Worm (Caenorhabditis elegans): ENCODE data around the gene ent-1.

The ent-1 gene

DNA sequence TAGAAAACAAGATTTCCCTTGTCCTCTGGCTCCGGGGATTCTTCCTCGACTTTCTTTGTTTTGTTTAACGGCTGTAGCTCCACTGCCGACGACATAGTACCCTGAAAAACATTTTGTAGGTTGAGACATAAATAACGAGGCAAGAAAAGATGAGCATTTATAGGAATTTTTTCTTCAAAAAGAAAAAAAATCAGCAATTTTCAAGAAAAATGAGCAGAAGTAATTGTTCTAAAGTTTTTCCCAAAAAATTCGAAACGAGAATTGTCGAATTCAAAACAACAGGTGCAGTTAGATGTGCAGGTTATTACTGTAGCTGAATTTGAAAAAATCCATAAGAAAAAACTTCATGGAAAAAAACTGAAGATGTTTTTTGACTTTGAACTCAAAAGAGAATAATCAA lies at the start of gene ent-1:
TSS of gene ent-1 (minus strand) at position 101 of the 400 bp plus-strand sequence.
- TF ChIP-seq dao-5 (tag; optimal IDR thresholded peaks at IDR 0.05), result no peak
- TF ChIP-seq W03F9.2 (tag; optimal IDR thresholded peaks at IDR 0.05), result no peak
- TF ChIP-seq him-1 (tag; optimal IDR thresholded peaks at IDR 0.05), result no peak

DNA sequence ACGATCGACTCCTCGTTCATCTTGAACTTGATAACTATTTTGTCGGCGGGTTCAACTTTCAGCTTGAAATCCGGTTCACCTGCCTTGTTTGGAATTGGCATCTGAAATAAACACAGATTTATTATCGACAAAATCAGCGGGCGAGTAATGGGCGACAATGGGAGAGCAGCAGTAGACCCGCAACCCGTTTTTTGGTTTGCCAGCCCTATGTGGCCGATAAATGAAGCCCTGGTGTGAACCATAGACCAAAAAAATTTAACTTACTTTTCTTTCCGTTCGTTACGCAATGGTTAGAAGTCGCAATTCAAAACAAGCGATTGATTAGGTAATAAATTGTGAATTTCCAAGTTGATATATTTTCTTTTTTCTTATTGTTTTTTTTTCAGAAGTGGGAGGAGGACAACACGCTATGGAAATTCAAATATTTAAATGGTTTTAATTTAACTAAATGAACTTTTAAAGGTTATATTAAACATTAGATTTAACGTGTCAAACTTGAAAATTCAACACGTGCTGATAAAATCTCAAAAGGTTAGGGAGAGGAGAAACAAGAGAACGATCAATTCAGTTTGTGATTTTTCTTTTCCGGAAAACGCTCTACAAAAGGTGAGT lies 48.5 kb upstream of the ent-1 start, which contains the start of the genes T22B3.3 and alg-3:
TSS of gene T22B3.3 (minus strand) at position 101 of the 612 bp plus-strand sequence.
TSS of gene alg-3 (plus strand) at position 562 of the 612 bp plus-strand sequence.
- TF ChIP-seq W03F9.2 (tag; optimal IDR thresholded peaks at IDR 0.05) (no peak), him-1 (tag; optimal IDR thresholded peaks at IDR 0.05) (no peak), dao-5 (tag; optimal IDR thresholded peaks at IDR 0.05) (no peak)

DNA sequence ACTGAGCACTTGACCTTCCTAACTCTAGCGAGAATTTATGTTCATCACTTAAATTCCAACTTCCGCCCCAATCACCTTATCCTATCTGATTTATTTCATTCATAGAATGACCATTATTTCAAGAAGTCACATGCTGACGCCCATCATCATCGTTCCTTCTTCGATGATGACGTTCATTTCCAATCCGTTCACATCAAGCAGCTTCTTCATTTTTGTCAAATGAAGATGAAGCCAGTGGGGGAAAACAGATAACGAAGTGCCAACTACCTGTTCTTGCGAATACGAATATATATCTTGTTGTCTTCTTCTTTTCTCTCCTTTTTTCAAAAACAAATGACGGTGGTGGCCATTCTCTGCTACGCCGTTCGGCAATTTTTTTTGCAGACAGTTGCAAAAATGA lies 46.6 kb upstream of the ent-1 start:
- no peak for TF ChIP-seq him-1 (tag; optimal IDR thresholded peaks at IDR 0.05)
- no peak for TF ChIP-seq dao-5 (tag; optimal IDR thresholded peaks at IDR 0.05)
- no peak for TF ChIP-seq W03F9.2 (tag; optimal IDR thresholded peaks at IDR 0.05)

DNA sequence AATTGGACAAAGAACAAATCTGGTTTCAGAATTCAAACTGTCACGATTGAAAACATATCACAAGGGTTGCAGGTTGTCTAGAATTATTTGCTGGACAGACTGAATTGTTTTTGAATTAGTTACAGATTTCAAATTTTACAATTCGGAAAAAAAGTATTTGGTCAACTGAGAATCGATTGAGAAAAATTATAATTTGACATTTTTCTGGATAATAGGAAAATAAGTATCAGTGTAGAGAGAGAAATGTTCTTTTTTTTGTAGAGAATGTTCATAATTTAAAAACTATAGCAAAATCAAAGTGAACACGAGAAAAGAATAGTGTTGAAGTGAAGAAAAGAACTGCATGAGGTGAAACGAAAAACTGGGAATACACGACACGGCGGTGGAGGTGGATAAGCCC lies 45.5 kb upstream of the ent-1 start, which contains the start of gene dpy-20:
TSS of gene dpy-20 (minus strand) at position 101 of the 400 bp plus-strand sequence.
- TF ChIP-seq dao-5 (tag; optimal IDR thresholded peaks at IDR 0.05) (no peak), him-1 (tag; optimal IDR thresholded peaks at IDR 0.05) (no peak), W03F9.2 (tag; optimal IDR thresholded peaks at IDR 0.05) (no peak)

DNA sequence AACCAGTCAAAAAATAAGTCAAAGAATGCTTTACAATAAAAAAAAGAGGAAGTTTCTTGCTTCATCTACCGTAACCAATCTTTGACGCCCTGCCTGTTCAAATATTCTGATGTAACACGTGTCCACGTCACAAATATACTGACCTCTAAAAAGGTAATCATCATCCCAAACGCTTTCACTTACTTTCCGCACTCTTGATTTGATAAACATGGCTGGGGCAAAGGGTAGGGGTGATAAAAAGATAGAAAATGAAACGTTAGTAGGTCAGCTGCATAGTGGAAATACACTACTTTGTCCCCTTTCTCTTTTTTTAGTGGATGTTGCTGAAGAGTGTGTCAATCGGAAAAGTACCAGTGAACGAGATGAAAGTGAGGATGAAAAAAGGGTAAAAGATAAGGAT lies 44.8 kb upstream of the ent-1 start:
- no peak for TF ChIP-seq him-1 (tag; optimal IDR thresholded peaks at IDR 0.05)
- no peak for TF ChIP-seq dao-5 (tag; optimal IDR thresholded peaks at IDR 0.05)
- no peak for TF ChIP-seq W03F9.2 (tag; optimal IDR thresholded peaks at IDR 0.05)

DNA sequence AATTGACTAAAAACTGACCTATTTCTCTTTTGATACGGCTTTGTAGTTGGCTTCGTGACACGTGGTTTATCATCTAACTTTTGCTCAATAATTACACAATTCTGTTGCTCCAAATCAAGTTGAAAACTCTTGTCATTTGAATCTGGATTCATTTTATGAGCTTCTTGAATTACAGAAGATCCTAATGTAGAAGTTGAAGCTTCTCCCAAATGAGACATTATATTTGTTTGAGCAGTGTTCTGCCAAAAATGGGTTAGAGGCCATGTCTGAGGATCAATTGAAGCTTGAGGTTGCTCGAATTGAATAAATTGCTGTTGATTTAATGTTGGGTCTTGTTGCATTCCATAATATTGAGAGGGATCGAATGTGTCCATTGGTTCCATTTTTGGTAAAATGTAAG lies 42.2 kb upstream of the ent-1 start:
- TF ChIP-seq dao-5 (tag; optimal IDR thresholded peaks at IDR 0.05) (no peak), W03F9.2 (tag; optimal IDR thresholded peaks at IDR 0.05) (no peak), him-1 (tag; optimal IDR thresholded peaks at IDR 0.05) (no peak)

DNA sequence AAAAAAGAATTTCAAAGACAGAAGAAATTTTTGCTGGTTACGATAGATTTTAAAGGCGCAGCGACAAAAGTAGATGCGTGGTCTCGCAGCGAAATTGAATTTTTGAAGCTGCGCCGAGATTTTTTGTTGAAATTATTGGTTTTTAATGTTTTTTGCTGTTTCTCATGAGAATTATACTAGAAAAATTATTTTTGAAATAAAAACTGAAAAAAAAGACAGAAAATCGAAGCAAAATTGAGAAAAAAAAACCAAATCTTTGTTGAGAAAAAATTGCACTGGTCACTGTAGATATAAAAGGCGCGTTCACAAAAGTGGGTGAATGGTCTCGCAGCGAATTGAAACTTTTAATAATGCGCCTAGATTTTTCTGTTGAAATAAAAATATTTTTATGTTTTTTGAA lies 40.4 kb upstream of the ent-1 start:
- TF ChIP-seq dao-5 (tag; optimal IDR thresholded peaks at IDR 0.05), result no peak
- peak; percentile 48 for TF ChIP-seq W03F9.2 (tag; optimal IDR thresholded peaks at IDR 0.05)

DNA sequence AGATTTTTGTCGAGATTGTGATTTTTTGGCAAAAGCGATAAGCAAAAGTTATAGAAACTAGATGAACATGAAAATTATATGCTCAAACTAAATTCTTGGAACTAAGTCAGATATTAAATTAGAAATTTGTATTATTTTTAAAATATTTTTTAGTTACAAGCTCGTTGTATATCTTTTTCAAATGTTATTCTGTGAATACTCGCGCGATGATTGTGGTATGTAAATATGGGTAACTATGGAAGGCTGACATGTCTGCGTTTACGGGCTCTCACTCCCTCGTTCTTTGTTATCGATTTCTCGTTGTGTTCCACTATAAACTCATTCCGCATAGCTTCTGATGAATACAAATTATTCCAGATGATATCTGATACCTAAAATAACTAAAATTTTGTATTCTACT lies 38.9 kb upstream of the ent-1 start, which contains the start of gene ZK792.7:
TSS of gene ZK792.7 (plus strand) at position 301 of the 400 bp plus-strand sequence.
- TF ChIP-seq dao-5 (tag; optimal IDR thresholded peaks at IDR 0.05) (no peak), W03F9.2 (tag; optimal IDR thresholded peaks at IDR 0.05) (no peak), him-1 (tag; optimal IDR thresholded peaks at IDR 0.05) (no peak)

DNA sequence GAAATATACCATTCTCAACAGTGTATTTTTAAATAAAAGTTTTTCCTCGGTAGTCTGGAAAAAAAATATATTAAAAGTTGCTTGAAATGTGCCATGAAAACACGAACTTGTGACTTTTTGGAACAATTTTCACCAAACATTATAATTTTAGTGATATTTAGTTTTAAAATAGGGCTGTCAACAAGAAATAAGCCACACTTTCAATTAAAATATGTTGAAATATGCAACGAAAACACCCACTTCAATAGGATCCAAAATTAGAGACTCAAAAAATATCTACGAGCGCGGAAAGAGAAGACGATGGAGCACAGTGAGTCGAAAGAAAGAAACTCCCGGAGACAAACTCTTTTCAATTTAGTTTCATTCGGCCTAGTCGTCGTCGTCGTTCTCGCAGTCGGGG lies 38.2 kb upstream of the ent-1 start, which contains the start of gene ZK792.12:
TSS of gene ZK792.12 (plus strand) at position 301 of the 400 bp plus-strand sequence.
- TF ChIP-seq dao-5 (tag; optimal IDR thresholded peaks at IDR 0.05) (no peak), him-1 (tag; optimal IDR thresholded peaks at IDR 0.05) (no peak), W03F9.2 (tag; optimal IDR thresholded peaks at IDR 0.05) (no peak)

DNA sequence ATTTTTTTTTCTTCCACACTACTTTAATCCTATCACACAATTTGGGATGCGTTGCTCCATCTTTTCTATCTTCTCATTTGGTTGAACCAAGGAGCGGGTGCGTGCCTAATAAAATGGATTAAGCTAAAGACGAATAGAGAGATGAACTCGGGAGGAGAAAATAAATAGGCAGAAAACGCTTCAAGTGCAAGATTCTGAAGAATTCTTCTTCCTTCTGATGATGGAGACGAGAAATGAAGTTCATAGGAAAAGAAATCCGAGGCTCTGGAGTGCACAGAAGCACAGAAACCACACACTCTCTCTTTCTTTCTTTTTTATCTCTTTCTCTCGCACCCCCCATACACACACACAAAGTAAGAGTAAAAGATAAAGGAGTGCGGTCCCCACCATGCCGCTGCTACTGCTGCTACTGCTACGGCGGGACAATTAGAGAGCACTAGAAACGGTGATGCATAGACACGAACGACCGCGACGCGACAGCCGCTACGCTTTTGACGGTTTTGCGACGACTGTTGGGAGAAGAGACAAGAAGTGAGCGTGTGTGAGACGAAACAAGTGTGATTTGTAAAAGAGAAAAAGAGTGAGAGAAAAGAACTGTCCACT lies 36.9 kb upstream of the ent-1 start:
- TF ChIP-seq him-1 (tag; optimal IDR thresholded peaks at IDR 0.05), result peak; percentile 52
- peak; percentile 55 for TF ChIP-seq dao-5 (tag; optimal IDR thresholded peaks at IDR 0.05)
- peak; percentile 38 for TF ChIP-seq W03F9.2 (tag; optimal IDR thresholded peaks at IDR 0.05)

DNA sequence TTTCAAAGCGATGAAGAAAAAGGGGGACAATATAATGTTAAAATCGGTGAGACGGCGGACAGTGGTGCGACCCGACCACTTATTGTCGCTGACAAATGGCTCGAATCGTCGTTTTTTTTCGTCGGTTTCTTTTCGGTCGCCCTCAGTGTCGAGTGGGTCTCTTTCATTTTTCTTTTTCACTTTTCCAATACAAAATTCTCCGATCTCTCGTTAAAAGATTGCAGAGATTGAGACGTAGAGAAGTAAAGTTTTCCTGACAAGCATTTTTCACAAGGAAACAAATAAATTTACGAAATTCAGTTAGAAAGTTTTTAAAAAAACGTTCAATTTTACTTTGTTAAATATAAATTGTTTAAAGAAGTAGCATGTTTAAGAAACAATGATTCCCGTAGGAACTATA lies 36.3 kb upstream of the ent-1 start:
- TF ChIP-seq W03F9.2 (tag; optimal IDR thresholded peaks at IDR 0.05), result no peak
- TF ChIP-seq him-1 (tag; optimal IDR thresholded peaks at IDR 0.05), result no peak
- no peak for TF ChIP-seq dao-5 (tag; optimal IDR thresholded peaks at IDR 0.05)

DNA sequence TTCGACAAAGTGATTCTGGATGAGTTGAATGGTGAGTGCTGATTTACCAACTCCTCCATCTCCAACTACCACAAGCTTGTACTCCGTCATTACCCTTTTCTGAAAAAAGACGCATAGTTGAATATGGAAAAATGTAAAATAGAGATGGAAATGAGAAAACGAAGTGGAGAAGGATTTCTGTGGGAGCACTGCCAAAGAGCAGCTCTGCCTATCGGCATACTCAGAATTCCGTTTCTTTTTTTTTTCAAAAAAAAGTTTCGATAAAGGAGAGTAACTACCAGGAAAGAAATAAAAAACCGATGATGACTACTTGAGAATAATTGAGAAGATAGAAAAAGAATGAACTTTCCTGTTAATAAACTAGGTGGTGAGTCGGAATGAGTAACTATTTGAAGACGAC lies 35.7 kb upstream of the ent-1 start, which contains the start of gene let-60:
TSS of gene let-60 (minus strand) at position 101 of the 400 bp plus-strand sequence.
- no peak for TF ChIP-seq dao-5 (tag; optimal IDR thresholded peaks at IDR 0.05)
- TF ChIP-seq him-1 (tag; optimal IDR thresholded peaks at IDR 0.05), result no peak
- no peak for TF ChIP-seq W03F9.2 (tag; optimal IDR thresholded peaks at IDR 0.05)

DNA sequence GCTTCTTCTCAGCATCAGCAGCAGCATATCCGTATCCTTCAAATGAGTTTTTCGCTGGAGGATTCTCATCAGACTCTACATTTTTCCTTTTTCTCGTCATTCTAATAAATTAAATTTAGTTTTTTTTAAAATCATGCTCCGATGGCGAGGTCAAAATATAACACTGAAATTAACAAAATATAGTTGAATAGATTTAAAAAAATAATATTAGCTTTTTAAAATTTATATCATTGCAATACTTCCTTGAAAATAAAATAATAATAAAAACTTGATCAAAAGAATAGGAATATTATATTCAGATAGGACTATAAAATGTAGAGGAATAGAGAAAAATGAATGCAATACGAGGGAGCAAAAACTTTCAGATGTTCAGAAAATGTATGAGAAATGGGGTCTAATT lies 32.7 kb upstream of the ent-1 start, which contains the start of gene ZK792.5:
TSS of gene ZK792.5 (minus strand) at position 101 of the 400 bp plus-strand sequence.
- TF ChIP-seq W03F9.2 (tag; optimal IDR thresholded peaks at IDR 0.05), result no peak
- TF ChIP-seq him-1 (tag; optimal IDR thresholded peaks at IDR 0.05), result no peak
- TF ChIP-seq dao-5 (tag; optimal IDR thresholded peaks at IDR 0.05), result no peak

DNA sequence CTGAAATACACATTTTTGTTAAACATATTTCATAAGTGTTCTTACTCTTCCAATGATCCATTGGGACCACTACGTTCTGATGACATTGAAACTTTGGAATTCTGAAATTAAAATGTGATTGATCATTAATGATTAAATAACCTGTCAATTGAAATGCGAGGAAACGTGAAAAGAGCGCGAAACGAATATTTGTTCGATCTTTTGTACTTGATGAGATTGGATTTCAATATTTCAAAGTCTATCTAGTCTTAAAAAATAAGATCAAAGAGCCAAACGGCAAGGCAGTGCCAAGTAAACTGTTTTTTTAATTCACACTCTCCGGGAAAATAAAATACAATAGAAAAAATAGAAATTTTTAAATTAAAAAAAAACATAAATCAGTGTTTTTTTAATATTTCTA lies 26.6 kb upstream of the ent-1 start, which contains the start of gene ZK792.4:
TSS of gene ZK792.4 (minus strand) at position 101 of the 400 bp plus-strand sequence.
- TF ChIP-seq dao-5 (tag; optimal IDR thresholded peaks at IDR 0.05) (no peak), him-1 (tag; optimal IDR thresholded peaks at IDR 0.05) (no peak), W03F9.2 (tag; optimal IDR thresholded peaks at IDR 0.05) (no peak)

Data from whole organism, L4/young adult.